Fruit fly (Drosophila melanogaster): ENCODE measurements around the gene Rubicon.
A peak's percentile ranks its signal among the peaks of the same experiment; 100 is the strongest.

Gene Rubicon

dm6 chrX:8690003-8690402, 13.1 kb downstream of the Rubicon start, which contains the start of the genes Ppt1 and Ogg1 (continued):
- TF ChIP-seq CG10654 (GFP tag; optimal IDR thresholded peaks at IDR 0.05): peak; percentile 54
- TF ChIP-seq ATbp (GFP tag; optimal IDR thresholded peaks at IDR 0.05): no peak
- TF ChIP-seq CG8089 (GFP tag; optimal IDR thresholded peaks at IDR 0.05): peak; percentile 30
- peak; percentile 42 for TF ChIP-seq CG7786 (GFP tag; optimal IDR thresholded peaks at IDR 0.05)
- TF ChIP-seq CG30403 (GFP tag; optimal IDR thresholded peaks at IDR 0.05): peak; percentile 66
- peak; percentile 54 for TF ChIP-seq CG15479 (GFP tag; optimal IDR thresholded peaks at IDR 0.05)
- no peak for TF ChIP-seq Lpt (GFP tag; optimal IDR thresholded peaks at IDR 0.05)
- TF ChIP-seq Meics (GFP tag; optimal IDR thresholded peaks at IDR 0.05): peak; percentile 43
- no peak for TF ChIP-seq dimm (GFP tag; IDR thresholded peaks at IDR 0.05)
- TF ChIP-seq MESR4 (GFP tag; optimal IDR thresholded peaks at IDR 0.05): peak; percentile 30
- TF ChIP-seq insv (GFP tag; optimal IDR thresholded peaks at IDR 0.05): no peak
- TF ChIP-seq Ets97D (GFP tag; optimal IDR thresholded peaks at IDR 0.05): peak; percentile 75
- peak; percentile 7 for TF ChIP-seq D19A (tag; optimal IDR thresholded peaks at IDR 0.05)
- peak; percentile 54 for TF ChIP-seq gfzf (GFP tag; optimal IDR thresholded peaks at IDR 0.05)
- TF ChIP-seq zf30C (GFP tag; optimal IDR thresholded peaks at IDR 0.05): no peak
- TF ChIP-seq CG13296 (GFP tag; optimal IDR thresholded peaks at IDR 0.05): peak; percentile 39
- TF ChIP-seq Vsx1 (GFP tag; optimal IDR thresholded peaks at IDR 0.05): no peak
- no peak for TF ChIP-seq hkb (optimal IDR thresholded peaks at IDR 0.05)
- TF ChIP-seq hkb (GFP tag; IDR thresholded peaks at IDR 0.05): peak; percentile 61; the same call in 1 of the 2 replicates
- TF ChIP-seq Spps (tag; optimal IDR thresholded peaks at IDR 0.05): no peak
- peak; percentile 27 for TF ChIP-seq CG8924 (tag; optimal IDR thresholded peaks at IDR 0.05)
- no peak for TF ChIP-seq CG11504 (tag; optimal IDR thresholded peaks at IDR 0.05)
- TF ChIP-seq bowl (GFP tag; IDR thresholded peaks at IDR 0.05): no peak
- TF ChIP-seq p53 (GFP tag; optimal IDR thresholded peaks at IDR 0.05): peak; percentile 16
- peak; percentile 89 for TF ChIP-seq row (GFP tag; IDR thresholded peaks at IDR 0.05)
- TF ChIP-seq CG31224 (GFP tag; IDR thresholded peaks at IDR 0.05): no peak
- TF ChIP-seq dpn (GFP tag; optimal IDR thresholded peaks at IDR 0.05): peak; percentile 68 to 72
- peak; percentile 70 for TF ChIP-seq mam (GFP tag; optimal IDR thresholded peaks at IDR 0.05)
- TF ChIP-seq CG12942 (GFP tag; optimal IDR thresholded peaks at IDR 0.05): peak; percentile 42
- TF ChIP-seq CG1792 (GFP tag; optimal IDR thresholded peaks at IDR 0.05): peak; percentile 2
- peak; percentile 33 for TF ChIP-seq NK7.1 (GFP tag; optimal IDR thresholded peaks at IDR 0.05)
- no peak for TF ChIP-seq pita (GFP tag; optimal IDR thresholded peaks at IDR 0.05)
- TF ChIP-seq CG6175 (GFP tag; IDR thresholded peaks at IDR 0.05): no peak
- peak; percentile 72 for TF ChIP-seq chn (GFP tag; optimal IDR thresholded peaks at IDR 0.05)
- no peak for TF ChIP-seq onecut (GFP tag; IDR thresholded peaks at IDR 0.05)
- TF ChIP-seq CG17385 (GFP tag; optimal IDR thresholded peaks at IDR 0.05): peak; percentile 35
- peak; percentile 13 for TF ChIP-seq PHDP (tag; optimal IDR thresholded peaks at IDR 0.05)
- TF ChIP-seq C15 (GFP tag; IDR thresholded peaks at IDR 0.05): no peak
- peak; percentile 39 for TF ChIP-seq CG12659 (GFP tag; optimal IDR thresholded peaks at IDR 0.05)
- peak; percentile 66 for TF ChIP-seq CG34224 (GFP tag; IDR thresholded peaks at IDR 0.05; ENCODE audit: partially characterized antibody)
- 0 out of 2 replicates have a peak, but pooled peaks have one; percentile 44 for TF ChIP-seq ranshi (GFP tag; IDR thresholded peaks at IDR 0.05)
- peak; percentile 67 for TF ChIP-seq Hsf (GFP tag; optimal IDR thresholded peaks at IDR 0.05)
- TF ChIP-seq CG10462 (GFP tag; optimal IDR thresholded peaks at IDR 0.05): peak; percentile 22
- TF ChIP-seq CG14014 (GFP tag; IDR thresholded peaks at IDR 0.05): peak; percentile 54; the same call in 1 of the 2 replicates
- peak; percentile 66 for TF ChIP-seq jumu (GFP tag; optimal IDR thresholded peaks at IDR 0.05)
- TF ChIP-seq NC2α (GFP tag; optimal IDR thresholded peaks at IDR 0.05): no peak
- no peak for TF ChIP-seq Hr78 (GFP tag; optimal IDR thresholded peaks at IDR 0.05)
- TF ChIP-seq unpg (GFP tag; optimal IDR thresholded peaks at IDR 0.05): peak; percentile 54
- peak; percentile 1 for TF ChIP-seq CG8388 (GFP tag; optimal IDR thresholded peaks at IDR 0.05)
- peak; percentile 95 for TF ChIP-seq CG10267 (tag; optimal IDR thresholded peaks at IDR 0.05)
- no peak for TF ChIP-seq salm (tag; optimal IDR thresholded peaks at IDR 0.05)
